Worm (Caenorhabditis elegans): Measurements from ENCODE around the gene sqv-2.
A peak's percentile ranks its signal among the peaks of the same experiment; 100 is the strongest.

sqv-2 gene

ce11 chrII:2922782-2923181, 28.6 kb upstream of the sqv-2 start:
- TF ChIP-seq ama-1 (optimal IDR thresholded peaks at IDR 0.05): no peak
- no peak for TF ChIP-seq ceh-8 (GFP tag; optimal IDR thresholded peaks at IDR 0.05)
- no peak for TF ChIP-seq tlp-1 (tag; optimal IDR thresholded peaks at IDR 0.05)
- no peak for TF ChIP-seq mab-9 (GFP tag; IDR thresholded peaks at IDR 0.05)
- no peak for TF ChIP-seq swsn-7 (tag; optimal IDR thresholded peaks at IDR 0.05)
- no peak for TF ChIP-seq snpc-4 (tag; optimal IDR thresholded peaks at IDR 0.05)
- no peak for TF ChIP-seq mef-2 (tag; optimal IDR thresholded peaks at IDR 0.05)

- no peak for TF ChIP-seq pax-3 (tag; optimal IDR thresholded peaks at IDR 0.05)
- TF ChIP-seq mab-9 (GFP tag; IDR thresholded peaks at IDR 0.05): no peak
- no peak for TF ChIP-seq ces-1 (GFP tag; optimal IDR thresholded peaks at IDR 0.05)
- peak; percentile 41 for TF ChIP-seq elt-2 (tag; optimal IDR thresholded peaks at IDR 0.05)
- TF ChIP-seq ets-5 (GFP tag; IDR thresholded peaks at IDR 0.05): no peak
- no peak for TF ChIP-seq snpc-4 (tag; optimal IDR thresholded peaks at IDR 0.05)
- peak in 1 of 2 experiments; percentile 34 for TF ChIP-seq lin-35 (GFP tag; optimal IDR thresholded peaks at IDR 0.05)
- no peak for TF ChIP-seq unc-86 (tag; optimal IDR thresholded peaks at IDR 0.05)
- no peak for TF ChIP-seq sptf-1 (tag; optimal IDR thresholded peaks at IDR 0.05)
These were observed 28.2 kb upstream of the sqv-2 start for ce11 chrII:2922359-2922758.

ce11 chrII:2921860-2922259, 27.7 kb upstream of the sqv-2 start:
- no peak for TF ChIP-seq nhr-77 (tag; optimal IDR thresholded peaks at IDR 0.05)
- TF ChIP-seq nhr-237 (tag; optimal IDR thresholded peaks at IDR 0.05): no peak
- no peak for TF ChIP-seq snu-23 (GFP tag; optimal IDR thresholded peaks at IDR 0.05)
- TF ChIP-seq fkh-8 (tag; optimal IDR thresholded peaks at IDR 0.05): no peak
- TF ChIP-seq elt-3 (tag; optimal IDR thresholded peaks at IDR 0.05): no peak
- TF ChIP-seq C04F5.9 (tag; optimal IDR thresholded peaks at IDR 0.05): no peak
- TF ChIP-seq fkh-10 (GFP tag; optimal IDR thresholded peaks at IDR 0.05): no peak
- TF ChIP-seq zag-1 (tag; optimal IDR thresholded peaks at IDR 0.05): no peak

DNA sequence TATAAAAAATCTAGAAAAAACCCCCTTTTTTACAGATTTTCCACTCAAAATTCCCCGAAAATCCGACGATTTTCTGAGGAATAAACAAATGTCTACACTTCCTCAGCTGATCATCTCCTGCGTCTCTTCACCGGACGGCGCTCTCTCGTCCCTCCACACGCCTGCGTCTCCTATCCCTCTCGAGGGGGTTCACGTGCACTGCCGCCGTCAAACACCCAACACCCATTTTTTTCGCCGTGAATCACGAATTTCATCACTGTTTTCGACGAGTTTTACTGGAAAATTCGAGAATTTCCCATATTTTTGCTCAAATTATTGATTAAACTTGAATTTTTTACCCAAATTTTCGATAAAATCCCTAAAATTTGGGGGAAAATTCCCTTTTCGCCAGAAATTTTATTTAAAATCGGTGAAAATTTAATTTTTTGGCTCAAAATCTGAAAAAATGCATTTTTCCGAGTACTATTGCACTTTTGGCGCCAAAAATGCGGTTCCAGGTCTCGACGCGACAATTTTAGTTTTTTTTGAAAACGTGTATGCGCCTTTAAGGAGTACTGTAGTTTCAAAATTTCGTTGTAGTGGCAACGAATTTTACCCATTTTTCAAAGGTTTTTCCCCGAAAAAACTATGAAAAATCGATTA, 26.7 kb upstream of the sqv-2 start:
- TF ChIP-seq lin-14 (GFP tag; optimal IDR thresholded peaks at IDR 0.05): peak; percentile 85
- TF ChIP-seq mdl-1 (tag; optimal IDR thresholded peaks at IDR 0.05): peak; percentile 39 to 86
- peak; percentile 54 for TF ChIP-seq pax-3 (tag; optimal IDR thresholded peaks at IDR 0.05)
- TF ChIP-seq sptf-1 (tag; optimal IDR thresholded peaks at IDR 0.05): no peak
- TF ChIP-seq C04F5.9 (tag; optimal IDR thresholded peaks at IDR 0.05): peak; percentile 13
- TF ChIP-seq hlh-4 (tag; optimal IDR thresholded peaks at IDR 0.05): no peak
- peak; percentile 49 for TF ChIP-seq jun-1 (tag; optimal IDR thresholded peaks at IDR 0.05)
- no peak for TF ChIP-seq nhr-28 (tag; optimal IDR thresholded peaks at IDR 0.05)
- TF ChIP-seq ces-1 (GFP tag; optimal IDR thresholded peaks at IDR 0.05): no peak
- peak; percentile 32 for TF ChIP-seq isw-1 (GFP tag; IDR thresholded peaks at IDR 0.05)
- TF ChIP-seq vab-15 (tag; optimal IDR thresholded peaks at IDR 0.05): no peak
- TF ChIP-seq efl-1 (optimal IDR thresholded peaks at IDR 0.05): peak; percentile 74 to 86
- TF ChIP-seq efl-1 (GFP tag; optimal IDR thresholded peaks at IDR 0.05 in 1 of 2): peak; percentile 62 to 92
- peak; percentile 72 for TF ChIP-seq mep-1 (tag; optimal IDR thresholded peaks at IDR 0.05)
- peak; percentile 46 for TF ChIP-seq nhr-85 (tag)
- TF ChIP-seq nhr-20 (tag; optimal IDR thresholded peaks at IDR 0.05): no peak
- TF ChIP-seq irx-1 (tag; optimal IDR thresholded peaks at IDR 0.05): peak; percentile 7
- TF ChIP-seq elt-3 (tag; optimal IDR thresholded peaks at IDR 0.05): no peak
- TF ChIP-seq lsy-2 (tag; optimal IDR thresholded peaks at IDR 0.05): peak; percentile 45 to 62
- no peak for TF ChIP-seq C34B4.2 (tag; optimal IDR thresholded peaks at IDR 0.05)
- TF ChIP-seq nhr-90 (tag; optimal IDR thresholded peaks at IDR 0.05; ENCODE audit: poor library complexity): peak; percentile 21
- TF ChIP-seq unc-98 (GFP tag; IDR thresholded peaks at IDR 0.05): 0 out of 2 replicates have a peak, but pooled peaks have one; percentile 34
- no peak for TF ChIP-seq nhr-237 (tag; optimal IDR thresholded peaks at IDR 0.05)
- TF ChIP-seq efl-3 (GFP tag; optimal IDR thresholded peaks at IDR 0.05): no peak
- TF ChIP-seq lin-13 (GFP tag; optimal IDR thresholded peaks at IDR 0.05): peak; percentile 4
- no peak for TF ChIP-seq pag-3 (tag; optimal IDR thresholded peaks at IDR 0.05; ENCODE audit: borderline replicate concordance, insufficient read depth)
- no peak for TF ChIP-seq C16A3.4 (tag; optimal IDR thresholded peaks at IDR 0.05)
- TF ChIP-seq Y116A8C.19 (tag; optimal IDR thresholded peaks at IDR 0.05; ENCODE audit: borderline replicate concordance): no peak
- TF ChIP-seq xbp-1 (tag; optimal IDR thresholded peaks at IDR 0.05): peak; percentile 51
- peak; percentile 66 for TF ChIP-seq nhr-47 (tag; optimal IDR thresholded peaks at IDR 0.05)
- TF ChIP-seq lir-3 (tag; optimal IDR thresholded peaks at IDR 0.05; ENCODE audit: poor library complexity): no peak
